Worm (Caenorhabditis elegans) whole organism, young adult: ENCODE measurements around the gene twk-49.

Experiments
- B0019.2 ChIP-seq: fragments of 200-800 bp; sonication (Bioruptor generic); conservative IDR thresholded peaks from 2 replicates; pipeline ENCODE4 v1.3.6; 2022; ENCODE audit warnings: missing genetic modification reagents, missing genetic modification characterization, missing compliant biosample characterization
- C17E4.6 ChIP-seq: fragments of 200-800 bp; sonication (Bioruptor generic); IDR thresholded peaks from 2 replicates; pipeline ENCODE4 v1.3.6; 2022; ENCODE audit warnings: missing genetic modification reagents, missing genetic modification characterization, missing compliant biosample characterization
- D2030.7 ChIP-seq: fragments of 200-800 bp; sonication (Bioruptor generic); IDR thresholded peaks from 2 replicates; pipeline ENCODE4 v1.3.6; 2022; ENCODE audit warnings: missing genetic modification reagents, missing genetic modification characterization, missing compliant biosample characterization
- F22D6.2 ChIP-seq: sonication (generic microtip); optimal IDR thresholded peaks from 2 replicates; lab custom pipeline; 2016; ENCODE audit warnings: mild to moderate bottlenecking, missing genetic modification characterization, missing compliant biosample characterization
- F23B12.7 ChIP-seq: sonication (generic microtip); optimal IDR thresholded peaks from 2 replicates; lab custom pipeline; 2017; ENCODE audit warnings: missing genetic modification characterization, mild to moderate bottlenecking, missing compliant biosample characterization, antibody characterized with exemption, moderate library complexity; ENCODE audit not compliant: insufficient read depth
- F39B2.1 ChIP-seq: fragments of 200-800 bp; sonication (Bioruptor generic); IDR thresholded peaks from 2 replicates; pipeline ENCODE4 v1.3.6; 2022; ENCODE audit warnings: missing genetic modification reagents, missing genetic modification characterization, missing compliant biosample characterization
- F55B11.4 ChIP-seq: sonication (generic microtip); optimal IDR thresholded peaks from 2 replicates; lab custom pipeline; 2016; ENCODE audit warnings: missing compliant biosample characterization, missing genetic modification characterization, borderline replicate concordance; ENCODE audit not compliant: insufficient read depth
- K12H6.12 ChIP-seq: fragments of 200-800 bp; sonication (Bioruptor generic); optimal IDR thresholded peaks from 2 replicates; lab custom pipeline; 2018; ENCODE audit warnings: mild to moderate bottlenecking, missing genetic modification characterization, missing compliant biosample characterization
- T07F8.4 ChIP-seq: sonication (generic microtip); optimal IDR thresholded peaks from 2 replicates; lab custom pipeline; 2016; ENCODE audit warnings: mild to moderate bottlenecking, missing genetic modification characterization, moderate library complexity, missing compliant biosample characterization
- T26A5.8 ChIP-seq: sonication (generic microtip); optimal IDR thresholded peaks from 2 replicates; lab custom pipeline; 2016; ENCODE audit warnings: missing genetic modification characterization, missing compliant biosample characterization
- Y67H2A.10 ChIP-seq: fragments of 200-800 bp; sonication (Bioruptor generic); conservative IDR thresholded peaks from 2 replicates; pipeline ENCODE4 v1.3.6; 2022; ENCODE audit warnings: missing genetic modification reagents, missing genetic modification characterization, missing compliant biosample characterization
- aptf-3 ChIP-seq: fragments of 200-800 bp; sonication (Bioruptor generic); IDR thresholded peaks from 2 replicates; pipeline ENCODE4 v1.3.6; 2022; ENCODE audit warnings: missing genetic modification characterization, missing compliant biosample characterization
- athp-1 ChIP-seq: sonication (generic microtip); optimal IDR thresholded peaks from 2 replicates; lab custom pipeline; 2017; ENCODE audit warnings: mild to moderate bottlenecking, missing genetic modification characterization, missing compliant biosample characterization
- attf-3 ChIP-seq: fragments of 200-800 bp; sonication (Bioruptor generic); conservative IDR thresholded peaks from 2 replicates; pipeline ENCODE4 v1.3.6; 2022; ENCODE audit warnings: missing genetic modification reagents, missing genetic modification characterization, missing compliant biosample characterization
- cebp-1 ChIP-seq, 2 experiments: fragments of 200-800 bp in 1 of 2; sonication (Bioruptor generic) in 1 of 2; sonication (generic microtip) in 1 of 2; IDR thresholded peaks in 1 of 2; optimal IDR thresholded peaks in 1 of 2; 2 replicates each; pipeline versions ENCODE4 v1.3.6 to Lab custom; 2017 to 2022; ENCODE audit warnings: missing compliant biosample characterization in 2 of 2, missing genetic modification characterization in 2 of 2, mild to moderate bottlenecking in 1 of 2, missing genetic modification reagents in 1 of 2, moderate library complexity in 1 of 2
- ceh-100 ChIP-seq: fragments of 200-800 bp; sonication (Bioruptor generic); IDR thresholded peaks from 2 replicates; pipeline ENCODE4 v1.3.6; 2022; ENCODE audit warnings: missing genetic modification reagents, missing genetic modification characterization, missing compliant biosample characterization
- chd-7 ChIP-seq: sonication (generic microtip); optimal IDR thresholded peaks from 2 replicates; lab custom pipeline; 2016; ENCODE audit warnings: mild to moderate bottlenecking, missing genetic modification characterization, moderate library complexity, missing compliant biosample characterization
- dpff-1 ChIP-seq: sonication (generic microtip); optimal IDR thresholded peaks from 2 replicates; lab custom pipeline; 2017; ENCODE audit warnings: mild to moderate bottlenecking, missing genetic modification characterization, missing compliant biosample characterization
- egrh-3 ChIP-seq: fragments of 200-800 bp; sonication (Bioruptor generic); IDR thresholded peaks from 2 replicates; pipeline ENCODE4 v1.3.6; 2022; ENCODE audit warnings: missing genetic modification reagents, missing genetic modification characterization, missing compliant biosample characterization
- ets-4 ChIP-seq: fragments of 200-800 bp; sonication (Bioruptor generic); optimal IDR thresholded peaks from 2 replicates; lab custom pipeline; 2018; ENCODE audit warnings: mild to moderate bottlenecking, missing genetic modification characterization, missing compliant biosample characterization
- hmg-1.2 ChIP-seq: fragments of 200-800 bp; sonication (Bioruptor generic); IDR thresholded peaks from 2 replicates; pipeline ENCODE4 v1.3.6; 2022; ENCODE audit warnings: missing genetic modification reagents, missing genetic modification characterization, missing compliant biosample characterization
- hmg-20 ChIP-seq: fragments of 200-800 bp; sonication (Bioruptor generic); IDR thresholded peaks from 2 replicates; pipeline ENCODE4 v1.3.6; 2022; ENCODE audit warnings: missing genetic modification reagents, missing genetic modification characterization, missing compliant biosample characterization
- hrde-1 ChIP-seq: sonication (generic microtip); optimal IDR thresholded peaks from 2 replicates; lab custom pipeline; 2016; ENCODE audit warnings: missing genetic modification characterization, mild to moderate bottlenecking, missing compliant biosample characterization, moderate library complexity, missing genotype, missing genetic modification reagents, borderline replicate concordance
- let-607 ChIP-seq, 2 experiments: fragments of 200-800 bp in 1 of 2; sonication (Bioruptor generic) in 1 of 2; sonication (generic microtip) in 1 of 2; optimal IDR thresholded peaks; 2 replicates each; lab custom pipeline; 2016 to 2018; ENCODE audit warnings: mild to moderate bottlenecking in 2 of 2, missing compliant biosample characterization in 2 of 2, missing genetic modification characterization in 2 of 2, moderate library complexity in 2 of 2, missing genotype in 1 of 2
- lin-40 ChIP-seq: sonication (generic microtip); optimal IDR thresholded peaks from 2 replicates; lab custom pipeline; 2016; ENCODE audit warnings: missing genetic modification characterization, mild to moderate bottlenecking, missing compliant biosample characterization, missing genotype, missing genetic modification reagents
- lin-54 ChIP-seq: fragments of 200-800 bp; sonication (Bioruptor generic); optimal IDR thresholded peaks from 2 replicates; lab custom pipeline; 2018; ENCODE audit warnings: mild to moderate bottlenecking, missing genetic modification characterization, missing compliant biosample characterization
- lir-1 ChIP-seq: fragments of 200-800 bp; sonication (Bioruptor generic); conservative IDR thresholded peaks from 2 replicates; pipeline ENCODE4 v1.3.6; 2022; ENCODE audit warnings: missing genetic modification reagents, missing genetic modification characterization, missing compliant biosample characterization
- lsy-27 ChIP-seq: sonication (generic microtip); optimal IDR thresholded peaks from 2 replicates; lab custom pipeline; 2017; ENCODE audit warnings: missing genetic modification characterization, mild to moderate bottlenecking, missing compliant biosample characterization, antibody characterized with exemption, missing genotype, borderline replicate concordance; ENCODE audit not compliant: insufficient read depth
- mcd-1 ChIP-seq: fragments of 200-800 bp; sonication (Bioruptor generic); IDR thresholded peaks from 2 replicates; pipeline ENCODE4 v1.3.6; 2022; ENCODE audit warnings: missing genetic modification reagents, missing genetic modification characterization, missing compliant biosample characterization
- mel-28 ChIP-seq: sonication (generic microtip); optimal IDR thresholded peaks from 2 replicates; lab custom pipeline; 2016; ENCODE audit warnings: borderline replicate concordance, mild to moderate bottlenecking, missing genetic modification characterization, missing compliant biosample characterization
- nfya-1 ChIP-seq: sonication (generic microtip); optimal IDR thresholded peaks from 2 replicates; lab custom pipeline; 2017; ENCODE audit warnings: antibody characterized with exemption, missing compliant biosample characterization, missing genetic modification characterization, borderline replicate concordance; ENCODE audit not compliant: insufficient read depth
- nfya-2 ChIP-seq: fragments of 200-800 bp; sonication (Bioruptor generic); IDR thresholded peaks from 2 replicates; pipeline ENCODE4 v1.3.6; 2022; ENCODE audit warnings: missing genetic modification reagents, missing genetic modification characterization, missing compliant biosample characterization
- nhr-179 ChIP-seq: sonication (generic microtip); optimal IDR thresholded peaks from 2 replicates; lab custom pipeline; 2016; ENCODE audit warnings: mild to moderate bottlenecking, missing genetic modification characterization, missing compliant biosample characterization
- nhr-27 ChIP-seq: fragments of 200-800 bp; sonication (Bioruptor generic); optimal IDR thresholded peaks from 2 replicates; lab custom pipeline; 2018; ENCODE audit warnings: mild to moderate bottlenecking, missing genetic modification characterization, moderate library complexity, missing compliant biosample characterization
- pbrm-1 ChIP-seq: fragments of 200-800 bp; sonication (Bioruptor generic); IDR thresholded peaks from 2 replicates; pipeline ENCODE4 v1.3.6; 2022; ENCODE audit warnings: missing genetic modification reagents, missing genetic modification characterization, missing compliant biosample characterization
- pha-4 ChIP-seq: fragments of 150-350 bp; sonication (generic microtip); optimal IDR thresholded peaks from 2 replicates; lab custom pipeline; 2014; ENCODE audit warnings: missing biosample characterization, missing genetic modification reagents, missing genetic modification characterization
- repo-1 ChIP-seq: sonication (generic microtip); optimal IDR thresholded peaks from 2 replicates; lab custom pipeline; 2017; ENCODE audit warnings: mild to moderate bottlenecking, missing genetic modification characterization, missing compliant biosample characterization
- sptf-2 ChIP-seq: fragments of 200-800 bp; sonication (Bioruptor generic); optimal IDR thresholded peaks from 2 replicates; lab custom pipeline; 2018; ENCODE audit warnings: mild to moderate bottlenecking, missing genetic modification characterization, missing compliant biosample characterization

The twk-49 gene

DNA sequence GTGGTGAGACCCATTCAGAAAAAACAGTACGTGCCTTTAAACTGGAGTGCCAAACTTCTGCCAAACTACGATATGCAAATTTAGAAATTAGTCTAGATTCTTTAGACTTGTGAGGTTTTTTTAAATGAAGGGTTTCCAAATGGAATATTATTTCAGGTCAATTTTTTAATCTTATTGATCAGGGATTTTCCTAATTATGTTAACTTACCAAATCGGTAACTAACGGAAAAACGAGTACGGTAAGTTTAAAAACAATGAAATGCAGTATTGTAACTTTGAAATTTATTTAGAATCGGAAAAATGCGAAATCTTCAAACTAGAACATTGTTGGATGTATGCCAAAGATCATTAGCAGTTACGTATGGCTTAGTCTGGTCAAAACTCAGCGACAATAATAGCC is 17.3 kb upstream of the twk-49 start, which contains the start of gene C56E6.7:
Gene C56E6.7, plus strand, starts transcription at position 301 of the 400 bp plus-strand sequence.
- no peak for TF ChIP-seq Y67H2A.10
- no peak for TF ChIP-seq nfya-1 (tag; lab: Kevin White, UChicago)
- TF ChIP-seq attf-3: no peak
- TF ChIP-seq ceh-100 (GFP tag; lab: Robert Waterston, UW): no peak
- no peak for TF ChIP-seq lin-40 (tag; lab: Kevin White, UChicago)
- no peak for TF ChIP-seq mel-28
- no peak for TF ChIP-seq hmg-1.2 (GFP tag; lab: Robert Waterston, UW)
- no peak for TF ChIP-seq F22D6.2 (tag; lab: Kevin White, UChicago)
- no peak for TF ChIP-seq F23B12.7
- no peak for TF ChIP-seq F39B2.1 (GFP tag; lab: Robert Waterston, UW)
- TF ChIP-seq hrde-1: no peak
- no peak for TF ChIP-seq let-607 (tag; optimal IDR thresholded peaks at IDR 0.05; lab: Kevin White, UChicago)
- TF ChIP-seq pbrm-1 (GFP tag; lab: Robert Waterston, UW): no peak
- TF ChIP-seq hmg-20 (GFP tag; lab: Robert Waterston, UW): no peak
- TF ChIP-seq athp-1 (tag; lab: Kevin White, UChicago): no peak
- TF ChIP-seq, all 124 proteins: peak for 0

- no peak for TF ChIP-seq aptf-3 (GFP tag; lab: Robert Waterston, UW)
- no peak for TF ChIP-seq sptf-2
- TF ChIP-seq T26A5.8 (tag; lab: Kevin White, UChicago): no peak
- no peak for TF ChIP-seq cebp-1 (GFP tag; IDR thresholded peaks at IDR 0.05; lab: Robert Waterston, UW)
- TF ChIP-seq cebp-1 (tag; optimal IDR thresholded peaks at IDR 0.05; lab: Kevin White, UChicago): no peak
- TF ChIP-seq nhr-179 (tag; lab: Kevin White, UChicago): no peak
- TF ChIP-seq lsy-27 (tag; lab: Kevin White, UChicago): no peak
- no peak for TF ChIP-seq nfya-2 (GFP tag; lab: Robert Waterston, UW)
- TF ChIP-seq mcd-1 (GFP tag; lab: Robert Waterston, UW): no peak
- TF ChIP-seq D2030.7 (GFP tag; lab: Robert Waterston, UW): no peak
- no peak for TF ChIP-seq chd-7 (tag; lab: Kevin White, UChicago)
- TF ChIP-seq C17E4.6: no peak
- TF ChIP-seq lin-54: no peak
- TF ChIP-seq athp-1 (tag; lab: Kevin White, UChicago): no peak
- TF ChIP-seq F55B11.4: no peak
- no peak for TF ChIP-seq pha-4 (tag; lab: Kevin White, UChicago)
- no peak for TF ChIP-seq dpff-1 (tag; lab: Kevin White, UChicago)
- TF ChIP-seq K12H6.12: no peak
- TF ChIP-seq repo-1: no peak
- TF ChIP-seq B0019.2 (GFP tag; lab: Robert Waterston, UW): no peak
- TF ChIP-seq, all 124 proteins: peak for 0
Observed at ce11 chrII:6513911-6514310, 14.9 kb upstream of the twk-49 start, which contains the start of gene R05G9R.1. R05G9R.1 (minus strand) TSS chrII:6514011.

DNA sequence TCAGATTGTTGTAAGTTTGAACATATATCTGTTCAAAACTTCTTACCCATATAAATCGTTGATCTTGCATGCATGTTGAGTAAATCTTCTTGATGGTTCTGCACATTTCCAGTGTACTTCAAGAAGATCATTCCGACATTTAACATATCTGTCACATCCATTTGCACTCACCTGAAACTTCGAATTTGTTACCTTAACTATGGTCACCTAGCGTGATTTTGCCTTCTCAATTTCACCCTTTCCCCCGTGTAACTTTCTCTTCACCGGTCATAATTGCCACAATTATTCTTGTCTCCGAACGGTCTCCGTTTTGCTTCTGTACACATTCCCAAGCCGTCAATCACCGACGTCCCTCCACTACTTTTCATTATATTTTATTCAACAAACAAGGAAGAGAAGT is 14.4 kb upstream of the twk-49 start:
- TF ChIP-seq F39B2.1 (GFP tag; lab: Robert Waterston, UW) (no peak), T07F8.4 (tag; lab: Kevin White, UChicago) (no peak), nfya-1 (tag; lab: Kevin White, UChicago) (no peak), ets-4 (GFP tag; lab: Kevin White, UChicago) (no peak), lir-1 (no peak), nhr-27 (no peak), egrh-3 (GFP tag; lab: Robert Waterston, UW) (no peak), F22D6.2 (tag; lab: Kevin White, UChicago) (no peak)
